Fruit fly (Drosophila melanogaster): Measurements from ENCODE around the gene CG17187.
A peak's percentile ranks its signal among the peaks of the same experiment; 100 is the strongest.

CG17187 gene

dm6 chr3R:11243057-11243740 is 11.5 kb upstream of the CG17187 start:
- TF ChIP-seq Hnf4 (GFP tag; optimal IDR thresholded peaks at IDR 0.05) (no peak), usp (GFP tag; optimal IDR thresholded peaks at IDR 0.05) (no peak), foxo (GFP tag; optimal IDR thresholded peaks at IDR 0.05) (peak in 1 of 2 experiments; percentile 56), dmrt93B (GFP tag; optimal IDR thresholded peaks at IDR 0.05) (no peak), OdsH (GFP tag; optimal IDR thresholded peaks at IDR 0.05) (peak; percentile 38), woc (GFP tag; optimal IDR thresholded peaks at IDR 0.05) (no peak), CG9705 (GFP tag; optimal IDR thresholded peaks at IDR 0.05) (no peak), Hr78 (GFP tag; optimal IDR thresholded peaks at IDR 0.05) (no peak), h (GFP tag; optimal IDR thresholded peaks at IDR 0.05) (no peak), Rel (GFP tag; optimal IDR thresholded peaks at IDR 0.05) (no peak), Rel (tag; optimal IDR thresholded peaks at IDR 0.05) (no peak), rgr (GFP tag; optimal IDR thresholded peaks at IDR 0.05) (peak; percentile 22), HLH106 (tag; optimal IDR thresholded peaks at IDR 0.05) (peak; percentile 37), fru (GFP tag; optimal IDR thresholded peaks at IDR 0.05) (no peak), Myc (optimal IDR thresholded peaks at IDR 0.05) (peak; percentile 83), lola (GFP tag; optimal IDR thresholded peaks at IDR 0.05) (no peak), br (GFP tag; optimal IDR thresholded peaks at IDR 0.05) (no peak)

DNA sequence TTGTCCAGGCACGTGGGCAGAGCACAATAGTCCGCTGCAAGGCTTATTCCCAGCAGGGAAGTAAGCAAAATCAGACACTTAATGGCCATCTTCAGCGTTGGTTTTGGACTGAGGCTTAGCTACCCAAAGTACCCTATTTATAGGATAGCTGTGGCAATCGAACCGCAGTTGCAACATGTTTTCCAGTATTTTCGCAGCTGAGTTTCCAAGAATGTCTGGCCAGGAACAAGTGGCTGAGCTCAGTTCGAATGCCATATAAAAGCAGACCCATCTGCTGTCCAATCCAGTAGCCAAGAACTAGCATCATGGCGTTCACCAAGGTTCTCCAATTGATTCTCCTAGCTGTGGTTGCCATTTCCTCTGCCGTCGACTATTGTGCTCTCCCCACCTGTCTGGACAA is 9.2 kb upstream of the CG17187 start, which contains the start of the genes scpr-B and scpr-A:
TSS of gene scpr-B (minus strand) at position 101 of the 400 bp plus-strand sequence.
TSS of gene scpr-A (plus strand) at position 293 of the 400 bp plus-strand sequence.
- no peak for TF ChIP-seq Rel (GFP tag; optimal IDR thresholded peaks at IDR 0.05)
- TF ChIP-seq Rel (tag; optimal IDR thresholded peaks at IDR 0.05): no peak
- TF ChIP-seq CrebA (GFP tag; optimal IDR thresholded peaks at IDR 0.05; ENCODE audit: borderline replicate concordance): no peak
- TF ChIP-seq Abd-B (GFP tag; optimal IDR thresholded peaks at IDR 0.05): no peak
- no peak for TF ChIP-seq Jra (GFP tag; optimal IDR thresholded peaks at IDR 0.05)
- no peak for TF ChIP-seq rgr (GFP tag; optimal IDR thresholded peaks at IDR 0.05)
- TF ChIP-seq CG32264 (GFP tag; optimal IDR thresholded peaks at IDR 0.05): no peak
- TF ChIP-seq Dif (GFP tag; optimal IDR thresholded peaks at IDR 0.05; ENCODE audit: partially characterized antibody): no peak
- TF ChIP-seq dmrt93B (GFP tag; optimal IDR thresholded peaks at IDR 0.05): no peak
- TF ChIP-seq jim (GFP tag; optimal IDR thresholded peaks at IDR 0.05): no peak
- no peak for TF ChIP-seq OdsH (GFP tag; optimal IDR thresholded peaks at IDR 0.05)

DNA sequence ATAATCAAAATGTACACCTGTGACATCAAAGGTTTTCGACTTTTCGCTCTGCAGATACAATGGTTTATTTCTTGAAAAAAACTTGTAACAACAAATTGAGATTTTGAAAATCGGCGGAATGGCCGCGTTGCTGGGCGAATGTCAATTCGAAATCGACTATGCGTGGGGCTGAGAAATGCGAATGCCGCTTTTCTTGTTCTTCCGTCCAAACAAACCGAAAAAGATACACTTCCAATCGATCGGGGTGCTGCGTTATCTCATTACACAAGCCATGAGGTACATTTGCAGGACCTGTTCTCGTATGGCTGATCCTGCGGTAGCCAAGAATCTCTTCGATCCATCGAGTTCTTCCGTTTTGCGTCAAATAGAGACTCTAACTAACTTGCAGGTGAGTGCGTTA is 5.9 kb upstream of the CG17187 start, which contains the start of gene CG31388:
TSS of gene CG31388 (plus strand) at position 218 of the 400 bp plus-strand sequence.
- TF ChIP-seq Myc (optimal IDR thresholded peaks at IDR 0.05) (peak; percentile 35), Hnf4 (GFP tag; optimal IDR thresholded peaks at IDR 0.05) (no peak)

DNA sequence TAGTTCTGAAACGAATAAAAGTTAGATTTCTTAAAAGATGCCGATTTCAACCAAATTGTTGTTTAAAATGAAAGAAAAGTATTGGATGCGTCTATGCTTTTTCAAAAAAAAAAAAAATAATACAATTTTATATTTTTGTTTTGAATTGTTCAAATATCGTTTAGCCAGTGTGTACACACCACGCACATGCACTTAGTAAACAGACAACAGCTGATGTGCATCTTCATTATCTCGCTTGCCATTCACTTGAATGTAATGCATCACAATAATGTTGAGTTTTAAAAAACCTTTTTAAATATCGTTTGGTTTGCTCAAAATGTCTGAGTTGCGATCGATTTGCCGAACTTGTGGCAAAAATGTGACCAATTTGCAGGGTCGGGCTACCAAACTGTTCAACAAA is 4.4 kb upstream of the CG17187 start, which contains the start of gene CG31441:
TSS of gene CG31441 (plus strand) at position 246 of the 400 bp plus-strand sequence.
- TF ChIP-seq Hr83 (GFP tag; optimal IDR thresholded peaks at IDR 0.05; ENCODE audit: poor library complexity, severe bottlenecking): peak; percentile 31
- TF ChIP-seq CrebA (GFP tag; optimal IDR thresholded peaks at IDR 0.05; ENCODE audit: borderline replicate concordance): no peak
- no peak for TF ChIP-seq brk (GFP tag; optimal IDR thresholded peaks at IDR 0.05)
- no peak for TF ChIP-seq dmrt93B (GFP tag; optimal IDR thresholded peaks at IDR 0.05)
- TF ChIP-seq N (GFP tag; optimal IDR thresholded peaks at IDR 0.05): no peak

- TF ChIP-seq Rel (GFP tag; optimal IDR thresholded peaks at IDR 0.05) (no peak), Rel (tag; optimal IDR thresholded peaks at IDR 0.05) (peak; percentile 98), Dfd (GFP tag; optimal IDR thresholded peaks at IDR 0.05) (no peak), foxo (GFP tag; optimal IDR thresholded peaks at IDR 0.05) (no peak)
Measured at dm6 chr3R:11234918-11235371, 3.3 kb upstream of the CG17187 start, which contains the start of the genes Arfip and CG17721. Gene Arfip, minus strand, starts transcription at chr3R:11235013. Gene CG17721, plus strand, starts transcription at chr3R:11235140.

DNA sequence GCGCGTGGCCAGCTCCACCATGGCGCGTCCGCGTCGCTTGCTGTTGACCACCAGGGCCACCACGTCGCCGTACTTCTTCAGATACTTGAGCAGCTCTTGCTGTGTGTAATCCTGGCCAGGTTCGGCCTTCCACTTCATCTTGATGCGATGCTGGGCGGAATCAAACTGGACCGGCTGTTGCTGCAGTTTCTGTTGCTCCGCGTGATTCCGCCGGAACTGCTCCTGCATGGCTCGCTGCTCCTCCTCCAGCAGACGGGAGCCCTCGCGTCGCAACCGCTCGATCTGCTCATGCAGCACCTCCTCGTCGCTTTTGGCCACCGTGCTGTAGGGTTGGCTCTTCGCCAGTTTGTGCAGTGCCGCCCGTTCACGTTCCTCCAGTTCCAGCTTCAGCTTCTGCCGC is 642 bp downstream of the CG17187 start:
- no peak for TF ChIP-seq psq (GFP tag; optimal IDR thresholded peaks at IDR 0.05)
- TF ChIP-seq Sp1 (GFP tag; optimal IDR thresholded peaks at IDR 0.05): no peak
- TF ChIP-seq Hnf4 (GFP tag; optimal IDR thresholded peaks at IDR 0.05): no peak
- TF ChIP-seq N (GFP tag; optimal IDR thresholded peaks at IDR 0.05): no peak
- TF ChIP-seq dl (GFP tag; optimal IDR thresholded peaks at IDR 0.05; ENCODE audit: insufficient read depth in 1 of 2, partially characterized antibody in 2 of 2): no peak
- no peak for TF ChIP-seq jim (GFP tag; optimal IDR thresholded peaks at IDR 0.05)
- no peak for TF ChIP-seq Vsx2 (GFP tag; optimal IDR thresholded peaks at IDR 0.05; ENCODE audit: partially characterized antibody)
- no peak for TF ChIP-seq h (GFP tag; optimal IDR thresholded peaks at IDR 0.05)
- no peak for TF ChIP-seq Dfd (GFP tag; optimal IDR thresholded peaks at IDR 0.05)
- no peak for TF ChIP-seq sv (GFP tag; optimal IDR thresholded peaks at IDR 0.05)
- no peak for TF ChIP-seq Rel (GFP tag; optimal IDR thresholded peaks at IDR 0.05)
- no peak for TF ChIP-seq Rel (tag; optimal IDR thresholded peaks at IDR 0.05)
- TF ChIP-seq lola (GFP tag; optimal IDR thresholded peaks at IDR 0.05): no peak
- TF ChIP-seq foxo (GFP tag; optimal IDR thresholded peaks at IDR 0.05): no peak
- no peak for TF ChIP-seq OdsH (GFP tag; optimal IDR thresholded peaks at IDR 0.05)
- no peak for TF ChIP-seq sage (GFP tag; optimal IDR thresholded peaks at IDR 0.05)
- TF ChIP-seq Mio (GFP tag; optimal IDR thresholded peaks at IDR 0.05): no peak
- no peak for TF ChIP-seq dmrt93B (GFP tag; optimal IDR thresholded peaks at IDR 0.05)
- no peak for TF ChIP-seq Hr78 (GFP tag; optimal IDR thresholded peaks at IDR 0.05)
- no peak for TF ChIP-seq Myc (optimal IDR thresholded peaks at IDR 0.05)
- no peak for TF ChIP-seq CG32264 (GFP tag; optimal IDR thresholded peaks at IDR 0.05)
